Fruit fly (Drosophila melanogaster) S2 (cell line): Measurements from ENCODE around the gene CG18132.

Experiments
- CG8478 ChIP-seq: fragments of >200 bp; optimal IDR thresholded peaks from 2 replicates; lab custom pipeline; 2018
- CTCF ChIP-seq, 2 experiments: fragments of >200 bp; optimal IDR thresholded peaks; 2 replicates each; lab custom pipeline; 2018

- no peak for TF ChIP-seq CG8478
- no peak for TF ChIP-seq CTCF (optimal IDR thresholded peaks at IDR 0.05; lab: Kevin White, UChicago)
Observed at dm6 chr2L:1559811-1560501, 42.7 kb upstream of the CG18132 start.
